Worm (Caenorhabditis elegans) whole organism, L1 larva: ENCODE results near the gene C28F5.1.

Experiments used
- elt-2 ChIP-seq: sonication (generic microtip); optimal IDR thresholded peaks from 2 replicates; lab custom pipeline; 2016; ENCODE audit warnings: missing genetic modification characterization, mild to moderate bottlenecking, inconsistent platforms, missing compliant biosample characterization, missing genetic modification reagents
- lin-39 ChIP-seq: fragments of 150-350 bp; optimal IDR thresholded peaks from 2 replicates; lab custom pipeline; 2014; ENCODE audit warnings: missing biosample characterization, missing genetic modification reagents, missing genetic modification characterization
- lsy-2 ChIP-seq, 2 experiments: fragments of 150-350 bp; optimal IDR thresholded peaks; 2 replicates each; lab custom pipeline; 2014; ENCODE audit warnings: missing biosample characterization in 2 of 2, missing genetic modification characterization in 2 of 2
- nhr-19 ChIP-seq: fragments of 200-800 bp; sonication (Bioruptor generic); conservative IDR thresholded peaks from 2 replicates; pipeline ENCODE4 v1.3.6; 2022; ENCODE audit warnings: missing genetic modification characterization, missing compliant biosample characterization
- nhr-76 ChIP-seq: sonication (generic microtip); optimal IDR thresholded peaks from 2 replicates; lab custom pipeline; 2017; ENCODE audit warnings: missing biosample characterization, missing genetic modification characterization
- nhr-77 ChIP-seq: fragments of 150-350 bp; optimal IDR thresholded peaks from 2 replicates; lab custom pipeline; 2014; ENCODE audit warnings: missing biosample characterization, missing genetic modification characterization
- snpc-4 ChIP-seq: fragments of 150-350 bp; optimal IDR thresholded peaks from 2 replicates; lab custom pipeline; 2014; ENCODE audit warnings: missing biosample characterization, missing genetic modification characterization
- tbx-2 ChIP-seq: sonication (generic microtip); optimal IDR thresholded peaks from 2 replicates; lab custom pipeline; 2016; ENCODE audit warnings: missing genetic modification characterization, missing compliant biosample characterization
- ztf-11 ChIP-seq, 2 experiments: sonication (generic microtip); optimal IDR thresholded peaks; 2 replicates each; lab custom pipeline; 2016 to 2017; ENCODE audit warnings: missing genetic modification characterization in 2 of 2, missing biosample characterization in 1 of 2, missing compliant biosample characterization in 1 of 2

DNA sequence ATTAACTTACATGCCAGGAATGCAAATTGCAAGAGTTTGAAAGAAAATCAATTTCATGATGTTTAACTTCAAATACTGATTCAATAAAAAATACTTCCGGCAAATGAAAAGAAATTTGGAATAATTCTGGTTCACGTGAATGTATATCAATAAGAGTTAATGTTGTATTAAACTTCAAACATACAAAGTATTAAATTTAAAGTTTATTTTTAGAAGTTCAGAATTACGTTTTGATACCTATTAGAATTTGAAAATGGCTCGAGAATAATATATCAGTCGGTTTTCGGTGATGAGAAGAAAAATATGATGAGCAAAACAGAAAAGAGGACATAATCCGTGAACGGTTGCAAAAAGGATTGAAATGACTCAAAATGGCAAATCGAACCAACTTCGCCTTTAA is 15.5 kb upstream of the C28F5.1 start, which contains the start of gene D1022.9:
- no peak for TF ChIP-seq elt-2
- no peak for TF ChIP-seq snpc-4 (tag; lab: Kevin White, UChicago)
- no peak for TF ChIP-seq nhr-77
- TF ChIP-seq lin-39 (tag; lab: Kevin White, UChicago): no peak
- TF ChIP-seq lsy-2 (tag; optimal IDR thresholded peaks at IDR 0.05; lab: Kevin White, UChicago): no peak
- no peak for TF ChIP-seq ztf-11 (tag; optimal IDR thresholded peaks at IDR 0.05; lab: Kevin White, UChicago)
- TF ChIP-seq nhr-76 (tag; lab: Kevin White, UChicago): no peak
- TF ChIP-seq tbx-2: no peak
- TF ChIP-seq nhr-19 (GFP tag; lab: Robert Waterston, UW): no peak
